Worm (Caenorhabditis elegans) whole organism, mixed stage, embryonic: ENCODE results near the gene Y102E9.3.

ENCODE experiments used
- M03D4.4 ChIP-seq: sonication (generic microtip); optimal IDR thresholded peaks from 2 replicates; lab custom pipeline; 2017; ENCODE audit warnings: mild to moderate bottlenecking, missing genetic modification characterization, missing compliant biosample characterization
- blmp-1 ChIP-seq: fragments of 150-350 bp; optimal IDR thresholded peaks from 2 replicates; lab custom pipeline; 2014; ENCODE audit warnings: missing biosample characterization, missing genetic modification characterization
- ceh-43 ChIP-seq: fragments of 200-800 bp; sonication (Bioruptor generic); optimal IDR thresholded peaks from 2 replicates; lab custom pipeline; 2018; ENCODE audit warnings: mild to moderate bottlenecking, missing genetic modification characterization, moderate library complexity, missing compliant biosample characterization
- ceh-83 ChIP-seq: fragments of 200-800 bp; sonication (Bioruptor generic); optimal IDR thresholded peaks from 2 replicates; lab custom pipeline; 2018; ENCODE audit warnings: mild to moderate bottlenecking, missing genetic modification characterization, missing compliant biosample characterization
- ces-1 ChIP-seq: fragments of 150-350 bp; optimal IDR thresholded peaks from 2 replicates; lab custom pipeline; 2014; ENCODE audit warnings: missing biosample characterization, missing genetic modification reagents, missing genetic modification characterization
- cnd-1 ChIP-seq: fragments of 200-800 bp; sonication (Bioruptor generic); optimal IDR thresholded peaks from 2 replicates; lab custom pipeline; 2018; ENCODE audit warnings: mild to moderate bottlenecking, missing genetic modification characterization, missing compliant biosample characterization
- drap-1 ChIP-seq: fragments of 200-800 bp; sonication (Bioruptor generic); optimal IDR thresholded peaks from 3 replicates; lab custom pipeline; 2018; ENCODE audit warnings: mild to moderate bottlenecking, missing genetic modification characterization, missing compliant biosample characterization
- elt-1 ChIP-seq: sonication (generic microtip); optimal IDR thresholded peaks from 2 replicates; lab custom pipeline; 2017; ENCODE audit warnings: missing genetic modification characterization, mild to moderate bottlenecking, missing compliant biosample characterization, antibody characterized with exemption, moderate library complexity, borderline replicate concordance; ENCODE audit not compliant: insufficient read depth
- elt-3 ChIP-seq: fragments of 150-350 bp; optimal IDR thresholded peaks from 2 replicates; lab custom pipeline; 2014; ENCODE audit warnings: missing biosample characterization, missing genetic modification characterization
- ham-2 ChIP-seq: fragments of 200-800 bp; sonication (Bioruptor generic); optimal IDR thresholded peaks from 2 replicates; lab custom pipeline; 2018; ENCODE audit warnings: mild to moderate bottlenecking, missing genetic modification characterization, missing compliant biosample characterization
- hlh-1 ChIP-seq: fragments of 150-350 bp; optimal IDR thresholded peaks from 2 replicates; lab custom pipeline; 2014; ENCODE audit warnings: missing biosample characterization, missing genetic modification reagents, missing genetic modification characterization
- lin-13 ChIP-seq: fragments of 150-350 bp; optimal IDR thresholded peaks from 2 replicates; lab custom pipeline; 2014; ENCODE audit warnings: missing biosample characterization, missing genetic modification characterization
- lin-32 ChIP-seq: fragments of 200-800 bp; sonication (Bioruptor generic); optimal IDR thresholded peaks from 2 replicates; lab custom pipeline; 2018; ENCODE audit warnings: mild to moderate bottlenecking, missing genetic modification characterization, missing compliant biosample characterization
- lsy-2 ChIP-seq: fragments of 150-350 bp; optimal IDR thresholded peaks from 2 replicates; lab custom pipeline; 2014; ENCODE audit warnings: missing biosample characterization, missing genetic modification characterization
- mab-5 ChIP-seq: fragments of 150-350 bp; optimal IDR thresholded peaks from 2 replicates; lab custom pipeline; 2014; ENCODE audit warnings: missing biosample characterization, missing genetic modification characterization
- mep-1 ChIP-seq: fragments of 150-350 bp; optimal IDR thresholded peaks from 2 replicates; lab custom pipeline; 2017; ENCODE audit warnings: missing biosample characterization, missing genetic modification reagents, missing genetic modification characterization, inconsistent platforms
- mls-2 ChIP-seq: sonication (generic microtip); optimal IDR thresholded peaks from 2 replicates; lab custom pipeline; 2016; ENCODE audit warnings: mild to moderate bottlenecking, missing genetic modification characterization, moderate library complexity, missing compliant biosample characterization
- nhr-12 ChIP-seq: fragments of 150-350 bp; optimal IDR thresholded peaks from 2 replicates; lab custom pipeline; 2014; ENCODE audit warnings: missing biosample characterization, missing genetic modification characterization
- nhr-2 ChIP-seq: fragments of 150-350 bp; optimal IDR thresholded peaks from 2 replicates; lab custom pipeline; 2014; ENCODE audit warnings: missing biosample characterization, missing genetic modification characterization
- nhr-237 ChIP-seq: fragments of 150-350 bp; optimal IDR thresholded peaks from 2 replicates; lab custom pipeline; 2014; ENCODE audit warnings: missing biosample characterization, missing genetic modification characterization
- nhr-28 ChIP-seq: fragments of 150-350 bp; optimal IDR thresholded peaks from 2 replicates; lab custom pipeline; 2014; ENCODE audit warnings: missing biosample characterization, missing genetic modification characterization
- pha-4 ChIP-seq: fragments of 150-350 bp; optimal IDR thresholded peaks from 2 replicates; lab custom pipeline; 2018; ENCODE audit warnings: missing biosample characterization, missing genetic modification reagents, missing genetic modification characterization
- sem-2 ChIP-seq: fragments of 200-800 bp; sonication (Bioruptor generic); optimal IDR thresholded peaks from 2 replicates; lab custom pipeline; 2018; ENCODE audit warnings: mild to moderate bottlenecking, missing genetic modification characterization, missing compliant biosample characterization
- snpc-4 ChIP-seq: fragments of 150-350 bp; optimal IDR thresholded peaks from 2 replicates; lab custom pipeline; 2014; ENCODE audit warnings: missing biosample characterization, missing genetic modification characterization
- tbx-8 ChIP-seq: fragments of 200-800 bp; sonication (Bioruptor generic); optimal IDR thresholded peaks from 2 replicates; lab custom pipeline; 2018; ENCODE audit warnings: mild to moderate bottlenecking, missing genetic modification characterization, moderate library complexity, missing compliant biosample characterization
- unc-120 ChIP-seq: sonication (generic microtip); optimal IDR thresholded peaks from 2 replicates; lab custom pipeline; 2017; ENCODE audit warnings: missing genetic modification characterization, missing compliant biosample characterization; ENCODE audit not compliant: poor library complexity, severe bottlenecking
- unc-39 ChIP-seq: fragments of 150-350 bp; optimal IDR thresholded peaks from 2 replicates; lab custom pipeline; 2014; ENCODE audit warnings: missing biosample characterization, missing genetic modification characterization
- unc-62 ChIP-seq: fragments of 150-350 bp; optimal IDR thresholded peaks from 2 replicates; lab custom pipeline; 2014; ENCODE audit warnings: missing biosample characterization, missing genetic modification reagents, missing genetic modification characterization

The Y102E9.3 gene

DNA sequence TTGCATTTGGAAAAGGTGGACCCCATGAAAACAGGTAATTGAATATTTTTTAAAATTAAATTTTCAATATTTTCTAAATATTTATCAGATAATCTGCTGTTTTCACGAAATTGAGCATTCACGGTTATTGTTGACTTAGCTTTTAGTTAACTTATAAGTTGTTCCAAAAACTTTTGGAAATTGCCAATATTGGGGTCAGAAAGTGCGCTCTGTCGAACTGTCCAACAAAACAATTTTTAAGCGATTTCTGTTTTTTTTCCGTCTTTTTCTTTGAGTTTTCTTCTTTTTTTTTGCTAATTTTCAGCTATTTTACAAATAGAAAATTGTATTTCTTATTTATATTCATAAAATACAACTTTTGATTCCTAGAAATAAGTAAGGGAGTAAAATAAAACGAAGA is 3.0 kb downstream of the Y102E9.3 start:
- TF ChIP-seq M03D4.4 (tag; lab: Kevin White, UChicago) (no peak), lin-32 (GFP tag; lab: Kevin White, UChicago) (no peak), pha-4 (tag; lab: Kevin White, UChicago) (no peak), snpc-4 (tag; lab: Kevin White, UChicago) (no peak), drap-1 (GFP tag; lab: Kevin White, UChicago) (no peak), mep-1 (tag; lab: Kevin White, UChicago) (no peak), hlh-1 (tag; lab: Kevin White, UChicago) (no peak), unc-120 (tag; lab: Kevin White, UChicago) (no peak), blmp-1 (tag; lab: Kevin White, UChicago) (no peak), ces-1 (GFP tag; lab: Kevin White, UChicago) (no peak)

DNA sequence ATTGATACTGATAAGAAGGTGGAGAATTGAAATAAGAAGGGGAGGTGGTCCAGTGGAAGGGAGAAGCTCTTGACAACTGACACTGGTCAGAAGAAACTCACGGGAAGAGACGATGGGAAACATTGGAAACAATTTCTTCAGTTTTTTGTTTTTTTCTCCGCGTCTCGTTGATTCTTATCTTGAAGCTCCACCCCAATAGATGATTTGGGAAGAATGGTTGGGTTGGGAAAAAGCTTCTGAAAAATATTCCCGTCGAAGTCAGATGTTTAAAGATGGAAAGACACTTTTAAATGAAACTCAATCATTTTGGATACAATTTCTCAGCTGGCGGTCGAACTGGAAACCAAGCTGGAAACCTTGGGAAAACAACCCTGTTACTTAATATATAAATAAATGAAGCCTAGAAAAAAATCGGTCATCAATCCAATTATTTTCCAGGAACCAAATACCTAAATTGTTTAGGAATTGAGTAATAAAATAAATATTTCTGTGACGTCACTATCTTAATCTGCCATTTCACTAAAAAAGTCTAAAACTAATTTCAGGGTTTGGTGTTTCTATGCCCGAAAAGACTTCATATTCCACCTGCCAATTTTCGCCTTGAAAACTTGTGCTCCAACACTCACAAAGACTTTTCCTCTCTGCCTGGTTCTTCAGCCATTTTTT is 4.0 kb downstream of the Y102E9.3 start, which contains the start of the genes Y102E9.5 and odr-4:
Y102E9.5 (minus strand) TSS at position 101 of the 666 bp plus-strand sequence.
odr-4 (plus strand) TSS at position 616 of the 666 bp plus-strand sequence.
- TF ChIP-seq unc-120 (tag; lab: Kevin White, UChicago) (peak; percentile 3), blmp-1 (tag; lab: Kevin White, UChicago) (no peak), hlh-1 (tag; lab: Kevin White, UChicago) (peak; percentile 63), cnd-1 (tag; lab: Kevin White, UChicago) (no peak)

- TF ChIP-seq lsy-2 (no peak), unc-62 (GFP tag; lab: Kevin White, UChicago) (no peak), nhr-237 (no peak), blmp-1 (tag; lab: Kevin White, UChicago) (no peak), tbx-8 (GFP tag; lab: Kevin White, UChicago) (no peak), hlh-1 (tag; lab: Kevin White, UChicago) (no peak), drap-1 (GFP tag; lab: Kevin White, UChicago) (no peak), mep-1 (tag; lab: Kevin White, UChicago) (no peak), lin-32 (GFP tag; lab: Kevin White, UChicago) (no peak)
Observed at ce11 chrIII:6725489-6725888, 8.8 kb downstream of the Y102E9.3 start, which contains the start of gene wdr-4. Gene wdr-4 (plus strand): TSS chrIII:6725789.

DNA sequence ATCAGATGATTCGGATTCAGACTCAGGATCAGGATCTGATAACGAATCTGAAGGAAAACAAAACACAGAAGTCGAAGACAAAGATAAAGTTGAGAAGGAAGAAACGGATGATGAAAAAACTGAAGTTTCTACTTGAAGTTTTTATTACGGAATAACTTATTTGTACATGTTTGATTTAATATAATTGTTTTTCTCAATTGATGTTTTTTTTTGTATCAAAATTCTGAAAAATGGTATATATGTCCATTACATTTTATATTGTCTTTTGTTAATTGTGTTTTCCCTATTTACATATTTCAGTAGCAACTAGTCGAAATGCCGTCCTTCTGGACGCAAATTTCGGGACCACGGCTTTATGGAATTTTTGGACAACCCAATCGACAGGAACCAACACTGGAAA is 11.2 kb downstream of the Y102E9.3 start, which contains the start of gene F37A4.1:
F37A4.1 (plus strand) TSS at position 301 of the 400 bp plus-strand sequence.
- TF ChIP-seq elt-3, result no peak

ce11 chrIII:6722208-6722679 is 12.1 kb downstream of the Y102E9.3 start, which contains the start of the genes bath-41 and F37A4.2:
Gene bath-41 (minus strand): TSS chrIII:6722258.
Gene F37A4.2 (plus strand): TSS chrIII:6722454.
- TF ChIP-seq tbx-8 (GFP tag; lab: Kevin White, UChicago), result no peak
- TF ChIP-seq unc-39 (tag; lab: Kevin White, UChicago), result no peak
- no peak for TF ChIP-seq pha-4 (tag; lab: Kevin White, UChicago)
- TF ChIP-seq ceh-83, result no peak
- no peak for TF ChIP-seq mls-2 (tag; lab: Kevin White, UChicago)
- no peak for TF ChIP-seq lin-32 (GFP tag; lab: Kevin White, UChicago)
- TF ChIP-seq M03D4.4 (tag; lab: Kevin White, UChicago), result no peak
- no peak for TF ChIP-seq nhr-237
- no peak for TF ChIP-seq mab-5 (tag; lab: Kevin White, UChicago)
- no peak for TF ChIP-seq ces-1 (GFP tag; lab: Kevin White, UChicago)
- no peak for TF ChIP-seq elt-1
- TF ChIP-seq nhr-12 (tag; lab: Kevin White, UChicago), result no peak
- TF ChIP-seq unc-62 (GFP tag; lab: Kevin White, UChicago), result no peak
- TF ChIP-seq lin-13 (tag; lab: Kevin White, UChicago), result no peak
- no peak for TF ChIP-seq nhr-2 (tag; lab: Kevin White, UChicago)
- no peak for TF ChIP-seq hlh-1 (tag; lab: Kevin White, UChicago)
- TF ChIP-seq sem-2 (GFP tag; lab: Kevin White, UChicago), result no peak

- TF ChIP-seq mep-1 (tag; lab: Kevin White, UChicago) (no peak), unc-120 (tag; lab: Kevin White, UChicago) (no peak), ham-2 (GFP tag; lab: Kevin White, UChicago) (peak; percentile 4), tbx-8 (GFP tag; lab: Kevin White, UChicago) (no peak), nhr-28 (tag; lab: Kevin White, UChicago) (no peak), ceh-43 (no peak)
- TF ChIP-seq, all 35 proteins: peak for 1
Observed at ce11 chrIII:6718270-6718669, 16.1 kb downstream of the Y102E9.3 start, which contains the start of gene F37A4.3. Gene F37A4.3 (plus strand): TSS chrIII:6718570.
